Worm (Caenorhabditis elegans) whole organism, L3 larva: ENCODE measurements around the gene cest-35.1.
A peak's percentile ranks its signal among the peaks of the same experiment; 100 is the strongest.

ENCODE experiments used
- ZK546.5 ChIP-seq: sonication (generic microtip); optimal IDR thresholded peaks from 2 replicates; lab custom pipeline; 2017; ENCODE audit warnings: missing biosample characterization, missing genetic modification characterization
- aly-2 ChIP-seq: fragments of 150-350 bp; optimal IDR thresholded peaks from 2 replicates; lab custom pipeline; 2014; ENCODE audit warnings: missing biosample characterization, missing genetic modification characterization
- ama-1 ChIP-seq: fragments of 150-350 bp; optimal IDR thresholded peaks from 2 replicates; lab custom pipeline; 2018
- ceh-16 ChIP-seq: sonication (generic microtip); optimal IDR thresholded peaks from 2 replicates; lab custom pipeline; 2017; ENCODE audit warnings: missing biosample characterization, missing genetic modification characterization
- ceh-82 ChIP-seq: fragments of 150-350 bp; optimal IDR thresholded peaks from 2 replicates; lab custom pipeline; 2014; ENCODE audit warnings: missing biosample characterization, missing genetic modification characterization
- ceh-9 ChIP-seq: sonication (generic microtip); optimal IDR thresholded peaks from 2 replicates; lab custom pipeline; 2018; ENCODE audit warnings: missing biosample characterization, missing genetic modification characterization
- daf-12 ChIP-seq: fragments of 150-350 bp; optimal IDR thresholded peaks from 2 replicates; lab custom pipeline; 2014; ENCODE audit warnings: missing biosample characterization, missing genetic modification reagents, missing genetic modification characterization
- egl-27 ChIP-seq: sonication (generic microtip); optimal IDR thresholded peaks from 4 replicates; lab custom pipeline; 2017; ENCODE audit warnings: missing biosample characterization, missing genetic modification reagents, missing genetic modification characterization
- egl-5 ChIP-seq: fragments of 150-350 bp; optimal IDR thresholded peaks from 2 replicates; lab custom pipeline; 2017; ENCODE audit warnings: missing biosample characterization, missing genetic modification reagents, missing genetic modification characterization, inconsistent platforms
- elt-1 ChIP-seq: fragments of 150-350 bp; optimal IDR thresholded peaks from 2 replicates; lab custom pipeline; 2014; ENCODE audit warnings: missing biosample characterization, missing genetic modification characterization
- elt-2 ChIP-seq: sonication (generic microtip); optimal IDR thresholded peaks from 2 replicates; lab custom pipeline; 2016; ENCODE audit warnings: missing genetic modification reagents, mild to moderate bottlenecking, missing genetic modification characterization, missing compliant biosample characterization
- elt-3 ChIP-seq, 3 experiments: fragments of 150-350 bp in 1 of 3; sonication (generic microtip) in 2 of 3; optimal IDR thresholded peaks; 2 replicates in 2 of 3; 4 replicates in 1 of 3; lab custom pipeline; 2014 to 2017; ENCODE audit warnings: missing biosample characterization in 3 of 3, missing genetic modification characterization in 3 of 3
- eor-1 ChIP-seq, 2 experiments: fragments of 150-350 bp; optimal IDR thresholded peaks; 2 replicates each; lab custom pipeline; 2014 to 2018; ENCODE audit warnings: missing biosample characterization in 2 of 2, missing genetic modification characterization in 2 of 2
- fkh-2 ChIP-seq: fragments of 150-350 bp; optimal IDR thresholded peaks from 2 replicates; lab custom pipeline; 2014; ENCODE audit warnings: missing biosample characterization, missing genetic modification reagents, missing genetic modification characterization
- hmg-11 ChIP-seq: sonication (generic microtip); optimal IDR thresholded peaks from 2 replicates; lab custom pipeline; 2016; ENCODE audit warnings: missing genetic modification characterization, missing compliant biosample characterization
- jun-1 ChIP-seq: fragments of 150-350 bp; optimal IDR thresholded peaks from 2 replicates; lab custom pipeline; 2014; ENCODE audit warnings: missing biosample characterization, missing genetic modification reagents, missing genetic modification characterization
- lin-15B ChIP-seq: fragments of 150-350 bp; optimal IDR thresholded peaks from 2 replicates; lab custom pipeline; 2014; ENCODE audit warnings: missing biosample characterization, missing genetic modification characterization
- lsy-12 ChIP-seq: sonication (generic microtip); optimal IDR thresholded peaks from 2 replicates; lab custom pipeline; 2016; ENCODE audit warnings: mild to moderate bottlenecking, missing genetic modification characterization, missing compliant biosample characterization
- mdl-1 ChIP-seq: fragments of 150-350 bp; optimal IDR thresholded peaks from 2 replicates; lab custom pipeline; 2014; ENCODE audit warnings: missing biosample characterization, missing genetic modification characterization
- mml-1 ChIP-seq: fragments of 150-350 bp; sonication (generic microtip); optimal IDR thresholded peaks from 3 replicates; lab custom pipeline; 2014; ENCODE audit warnings: missing biosample characterization, missing genetic modification characterization
- nfya-1 ChIP-seq: sonication (generic microtip); optimal IDR thresholded peaks from 2 replicates; lab custom pipeline; 2017; ENCODE audit warnings: missing genetic modification characterization, mild to moderate bottlenecking, missing compliant biosample characterization, antibody characterized with exemption, moderate library complexity; ENCODE audit not compliant: insufficient read depth
- nhr-11 ChIP-seq: fragments of 150-350 bp; optimal IDR thresholded peaks from 2 replicates; lab custom pipeline; 2014; ENCODE audit warnings: missing biosample characterization, missing genetic modification characterization
- nhr-12 ChIP-seq: fragments of 150-350 bp; optimal IDR thresholded peaks from 2 replicates; lab custom pipeline; 2014; ENCODE audit warnings: missing biosample characterization, missing genetic modification characterization
- nhr-23 ChIP-seq: fragments of 150-350 bp; optimal IDR thresholded peaks from 2 replicates; lab custom pipeline; 2014; ENCODE audit warnings: missing biosample characterization, missing genetic modification reagents, missing genetic modification characterization
- nhr-237 ChIP-seq: fragments of 150-350 bp; optimal IDR thresholded peaks from 2 replicates; lab custom pipeline; 2014; ENCODE audit warnings: missing biosample characterization, missing genetic modification characterization
- nhr-28 ChIP-seq: fragments of 150-350 bp; optimal IDR thresholded peaks from 2 replicates; lab custom pipeline; 2014; ENCODE audit warnings: missing biosample characterization, missing genetic modification characterization
- nhr-43 ChIP-seq: sonication (generic microtip); optimal IDR thresholded peaks from 2 replicates; lab custom pipeline; 2016; ENCODE audit warnings: mild to moderate bottlenecking, missing genetic modification characterization, missing compliant biosample characterization; ENCODE audit not compliant: poor library complexity, severe bottlenecking
- nhr-67 ChIP-seq: fragments of 150-350 bp; optimal IDR thresholded peaks from 2 replicates; lab custom pipeline; 2014; ENCODE audit warnings: missing biosample characterization, missing genetic modification characterization
- nhr-77 ChIP-seq: fragments of 150-350 bp; optimal IDR thresholded peaks from 2 replicates; lab custom pipeline; 2014; ENCODE audit warnings: missing biosample characterization, missing genetic modification characterization
- pha-4 ChIP-seq: fragments of 150-350 bp; optimal IDR thresholded peaks from 2 replicates; lab custom pipeline; 2014; ENCODE audit warnings: missing biosample characterization, missing genetic modification reagents, missing genetic modification characterization
- pqm-1 ChIP-seq: fragments of 150-350 bp; optimal IDR thresholded peaks from 2 replicates; lab custom pipeline; 2017; ENCODE audit warnings: missing biosample characterization, missing genetic modification characterization, inconsistent platforms
- sea-2 ChIP-seq: fragments of 150-350 bp; sonication (generic microtip); optimal IDR thresholded peaks from 4 replicates; lab custom pipeline; 2014; ENCODE audit warnings: missing biosample characterization, missing genetic modification reagents, missing genetic modification characterization
- skn-1 ChIP-seq: fragments of 150-350 bp; optimal IDR thresholded peaks from 2 replicates; lab custom pipeline; 2014; ENCODE audit warnings: missing biosample characterization, missing genetic modification characterization
- snpc-4 ChIP-seq: fragments of 150-350 bp; optimal IDR thresholded peaks from 2 replicates; lab custom pipeline; 2014; ENCODE audit warnings: missing biosample characterization, missing genetic modification characterization
- tbx-2 ChIP-seq: sonication (generic microtip); optimal IDR thresholded peaks from 2 replicates; lab custom pipeline; 2016; ENCODE audit warnings: mild to moderate bottlenecking, missing genetic modification characterization, missing compliant biosample characterization
- unc-39 ChIP-seq: sonication (generic microtip); optimal IDR thresholded peaks from 4 replicates; lab custom pipeline; 2017; ENCODE audit warnings: missing biosample characterization, missing genetic modification characterization
- unc-62 ChIP-seq: fragments of 150-350 bp; sonication (generic microtip); optimal IDR thresholded peaks from 4 replicates; lab custom pipeline; 2014; ENCODE audit warnings: missing biosample characterization, missing genetic modification reagents, missing genetic modification characterization
- ztf-4 ChIP-seq: fragments of 150-350 bp; optimal IDR thresholded peaks from 2 replicates; lab custom pipeline; 2014; ENCODE audit warnings: missing biosample characterization, missing genetic modification characterization

The cest-35.1 gene

DNA sequence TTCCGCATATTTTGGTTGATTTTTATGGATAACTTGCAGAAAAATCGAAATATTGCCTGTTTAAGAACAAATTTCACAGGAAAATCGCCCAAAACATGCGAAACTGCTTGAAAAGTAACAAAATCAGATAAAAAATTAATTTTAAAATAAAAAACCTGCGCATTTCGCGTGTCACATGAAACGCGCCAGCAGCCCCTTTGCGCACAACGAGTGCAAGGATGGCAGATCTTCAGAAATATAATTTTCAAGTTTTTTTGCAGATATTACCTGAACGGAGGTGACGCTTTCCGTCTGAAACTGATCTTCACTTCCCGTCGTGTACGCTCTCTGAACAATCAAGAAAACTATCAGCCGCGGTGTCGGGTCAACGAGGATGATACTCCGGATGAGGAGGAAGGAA is 32.0 kb upstream of the cest-35.1 start:
- no peak for TF ChIP-seq snpc-4 (tag; lab: Kevin White, UChicago)
- TF ChIP-seq pha-4 = peak; percentile 53
- TF ChIP-seq elt-2 (tag; lab: Kevin White, UChicago) = peak; percentile 9
- TF ChIP-seq nhr-237 = no peak
- peak; percentile 53 for TF ChIP-seq nfya-1 (tag; lab: Kevin White, UChicago)
- TF ChIP-seq nhr-77 = no peak
- TF ChIP-seq elt-1 (tag; lab: Kevin White, UChicago) = no peak
- TF ChIP-seq lin-15B (tag; lab: Kevin White, UChicago) = peak; percentile 64
- TF ChIP-seq nhr-28 = no peak
- no peak for TF ChIP-seq unc-39 (tag; lab: Kevin White, UChicago)
- TF ChIP-seq ztf-4 (tag; lab: Kevin White, UChicago) = no peak
- peak; percentile 1 for TF ChIP-seq nhr-43
- no peak for TF ChIP-seq daf-12
- TF ChIP-seq lsy-12 (tag; lab: Kevin White, UChicago) = no peak
- TF ChIP-seq nhr-23 (tag; lab: Kevin White, UChicago) = peak; percentile 51
- no peak for TF ChIP-seq tbx-2 (tag; lab: Kevin White, UChicago)
- TF ChIP-seq skn-1 (tag; lab: Kevin White, UChicago) = no peak

DNA sequence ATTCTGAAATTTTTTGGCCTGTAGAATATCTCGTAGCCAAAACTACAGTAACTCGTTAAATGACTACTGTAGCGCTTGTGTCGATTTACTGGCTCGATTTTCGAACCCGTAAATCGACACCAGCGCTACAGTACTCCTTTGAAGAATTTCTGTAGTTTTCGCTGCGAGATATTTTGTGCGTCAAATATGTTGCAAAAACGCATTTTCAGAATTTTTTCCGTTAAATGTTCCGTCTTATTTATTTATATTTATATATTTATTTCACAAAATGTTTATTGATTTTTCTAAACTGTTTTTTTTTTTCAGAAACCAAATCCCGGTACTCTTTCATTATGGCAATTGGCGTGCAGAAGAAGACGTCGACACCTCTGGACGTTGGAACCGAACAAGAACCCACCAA is 30.8 kb upstream of the cest-35.1 start, which contains the start of gene natc-2:
natc-2 (plus strand) TSS at position 301 of the 400 bp plus-strand sequence.
- TF ChIP-seq fkh-2 (tag; lab: Kevin White, UChicago) (no peak), unc-62 (GFP tag; lab: Kevin White, UChicago) (no peak), lin-15B (tag; lab: Kevin White, UChicago) (no peak), ceh-16 (tag; lab: Kevin White, UChicago) (no peak), nhr-11 (tag; lab: Kevin White, UChicago) (no peak), aly-2 (tag; lab: Kevin White, UChicago) (no peak), nfya-1 (tag; lab: Kevin White, UChicago) (no peak), nhr-67 (tag; lab: Kevin White, UChicago) (no peak), eor-1 (tag; optimal IDR thresholded peaks at IDR 0.05; lab: Kevin White, UChicago) (no peak), nhr-237 (no peak)

DNA sequence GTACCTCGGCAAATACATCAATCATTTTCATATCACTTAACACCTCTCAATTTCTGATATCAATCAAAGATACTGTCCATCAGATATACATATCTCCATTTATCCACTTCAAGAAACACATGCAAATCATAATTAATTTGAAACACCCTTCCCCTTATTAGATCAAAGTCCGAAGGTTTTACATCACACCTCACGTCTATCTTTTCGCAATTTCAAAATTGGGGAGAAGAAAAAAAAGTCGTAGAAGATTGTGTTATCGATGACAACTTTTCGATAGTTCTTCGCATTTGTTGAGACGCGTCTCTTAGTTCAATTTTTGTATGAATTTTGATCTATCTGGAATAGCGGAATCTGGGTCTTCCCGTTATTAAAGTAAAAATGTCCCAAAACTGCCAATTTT is 30.3 kb upstream of the cest-35.1 start:
- no peak for TF ChIP-seq jun-1
- no peak for TF ChIP-seq snpc-4 (tag; lab: Kevin White, UChicago)
- TF ChIP-seq egl-5 (tag; lab: Kevin White, UChicago) = no peak
- no peak for TF ChIP-seq hmg-11 (tag; lab: Kevin White, UChicago)
- TF ChIP-seq ceh-82 = no peak
- peak; percentile 21 for TF ChIP-seq nhr-43
- peak; percentile 4 for TF ChIP-seq elt-2 (tag; lab: Kevin White, UChicago)
- TF ChIP-seq aly-2 (tag; lab: Kevin White, UChicago) = no peak
- no peak for TF ChIP-seq ZK546.5 (tag; lab: Kevin White, UChicago)
- TF ChIP-seq nhr-237 = no peak
- TF ChIP-seq mdl-1 (tag; lab: Kevin White, UChicago) = no peak
- TF ChIP-seq lsy-12 (tag; lab: Kevin White, UChicago) = no peak
- TF ChIP-seq ama-1 (lab: Kevin White, UChicago) = no peak
- TF ChIP-seq egl-27 (tag; lab: Kevin White, UChicago) = no peak
- TF ChIP-seq elt-3 (tag; optimal IDR thresholded peaks at IDR 0.05; lab: Kevin White, UChicago) = no peak
- no peak for TF ChIP-seq sea-2 (GFP tag; lab: Kevin White, UChicago)
- no peak for TF ChIP-seq mml-1 (tag; lab: Kevin White, UChicago)
- no peak for TF ChIP-seq skn-1 (tag; lab: Kevin White, UChicago)

DNA sequence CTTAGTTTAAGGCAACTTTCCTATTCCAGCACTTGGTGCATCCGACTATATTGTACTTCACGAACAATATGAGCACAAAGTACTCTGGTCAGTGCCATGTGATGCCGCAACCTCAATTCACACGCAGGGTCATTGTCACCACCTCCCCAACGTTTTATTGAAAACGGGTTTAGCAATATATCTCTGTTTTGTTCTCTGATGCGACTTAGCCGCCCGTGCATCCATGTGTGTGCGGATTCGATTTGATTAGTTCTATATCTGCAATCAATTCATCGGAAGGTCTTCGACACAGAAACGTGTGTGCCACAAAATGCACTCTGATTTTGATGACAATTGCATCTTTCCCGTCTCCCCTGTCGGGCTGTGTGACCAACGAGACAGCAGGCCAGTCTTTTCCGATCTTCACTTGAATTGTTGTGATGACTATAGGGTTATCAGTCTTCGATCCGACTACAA is 29.7 kb upstream of the cest-35.1 start:
- TF ChIP-seq daf-12 (no peak), nhr-77 (no peak), nhr-23 (tag; lab: Kevin White, UChicago) (peak; percentile 59), nhr-43 (peak; percentile 61), ceh-9 (no peak), pqm-1 (peak; percentile 2), nhr-12 (tag; lab: Kevin White, UChicago) (no peak)
